Worm (Caenorhabditis elegans) whole organism, young adult: ENCODE results near the gene F26F12.5.

ENCODE experiments used
- B0019.2 ChIP-seq: fragments of 200-800 bp; sonication (Bioruptor generic); conservative IDR thresholded peaks from 2 replicates; pipeline ENCODE4 v1.3.6; 2022; ENCODE audit warnings: missing genetic modification reagents, missing genetic modification characterization, missing compliant biosample characterization
- C06A6.2 ChIP-seq: fragments of 200-800 bp; sonication (Bioruptor generic); conservative IDR thresholded peaks from 2 replicates; pipeline ENCODE4 v1.3.6; 2022; ENCODE audit warnings: missing genetic modification characterization, missing compliant biosample characterization
- ztf-28 ChIP-seq: fragments of 200-800 bp; sonication (Bioruptor generic); IDR thresholded peaks from 2 replicates; pipeline ENCODE4 v1.3.6; 2022; ENCODE audit warnings: missing genetic modification reagents, missing genetic modification characterization, missing compliant biosample characterization
- ztf-3 ChIP-seq: fragments of 200-800 bp; sonication (Bioruptor generic); optimal IDR thresholded peaks from 2 replicates; lab custom pipeline; 2018; ENCODE audit warnings: mild to moderate bottlenecking, missing genetic modification characterization, missing compliant biosample characterization

DNA sequence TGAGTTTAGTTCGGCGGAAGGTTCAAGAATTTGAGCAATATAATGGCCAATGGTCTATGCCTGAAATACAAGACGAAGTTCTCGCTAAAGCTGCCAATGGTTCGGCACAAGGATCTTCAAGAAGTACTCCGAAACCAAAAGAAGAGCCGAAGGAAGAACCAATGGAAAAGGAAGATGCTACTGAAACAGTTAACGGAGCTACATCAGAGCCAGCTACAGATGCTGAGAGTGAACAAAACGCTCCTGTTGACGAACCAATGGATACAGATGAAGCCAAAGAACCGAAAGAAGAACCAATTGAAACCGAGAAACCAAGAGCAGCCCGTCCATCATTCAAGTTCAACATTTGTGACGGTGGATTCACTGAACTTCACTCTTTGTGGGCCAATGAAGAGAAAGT is 33.7 kb downstream of the F26F12.5 start:
- TF ChIP-seq ztf-28 (GFP tag; lab: Robert Waterston, UW) (no peak), ztf-3 (GFP tag; lab: Kevin White, UChicago) (no peak), C06A6.2 (GFP tag; lab: Robert Waterston, UW) (no peak), B0019.2 (no peak)
